Worm (Caenorhabditis elegans) whole organism, young adult: Measurements from ENCODE around the gene Y39A1A.27.
A peak's percentile ranks its signal among the peaks of the same experiment; 100 is the strongest.

Source experiments
- C06A6.2 ChIP-seq: fragments of 200-800 bp; sonication (Bioruptor generic); conservative IDR thresholded peaks from 2 replicates; pipeline ENCODE4 v1.3.6; 2022; ENCODE audit warnings: missing genetic modification characterization, missing compliant biosample characterization
- F37B4.10 ChIP-seq: fragments of 200-800 bp; sonication (Bioruptor generic); IDR thresholded peaks from 2 replicates; pipeline ENCODE4 v1.3.6; 2022; ENCODE audit warnings: missing genetic modification characterization, missing compliant biosample characterization
- F39B2.1 ChIP-seq: fragments of 200-800 bp; sonication (Bioruptor generic); IDR thresholded peaks from 2 replicates; pipeline ENCODE4 v1.3.6; 2022; ENCODE audit warnings: missing genetic modification reagents, missing genetic modification characterization, missing compliant biosample characterization
- F49E8.2 ChIP-seq: sonication (generic microtip); optimal IDR thresholded peaks from 3 replicates; lab custom pipeline; 2017; ENCODE audit warnings: missing genetic modification characterization, mild to moderate bottlenecking, missing compliant biosample characterization, antibody characterized with exemption, moderate library complexity; ENCODE audit not compliant: insufficient read depth
- F57C9.4 ChIP-seq: sonication (generic microtip); optimal IDR thresholded peaks from 2 replicates; lab custom pipeline; 2017; ENCODE audit warnings: mild to moderate bottlenecking, missing genetic modification characterization, missing compliant biosample characterization
- T07F8.4 ChIP-seq: sonication (generic microtip); optimal IDR thresholded peaks from 2 replicates; lab custom pipeline; 2016; ENCODE audit warnings: mild to moderate bottlenecking, missing genetic modification characterization, moderate library complexity, missing compliant biosample characterization
- Y67H2A.10 ChIP-seq: fragments of 200-800 bp; sonication (Bioruptor generic); conservative IDR thresholded peaks from 2 replicates; pipeline ENCODE4 v1.3.6; 2022; ENCODE audit warnings: missing genetic modification reagents, missing genetic modification characterization, missing compliant biosample characterization
- Y95B8A.8 ChIP-seq: fragments of 200-800 bp; sonication (Bioruptor generic); IDR thresholded peaks from 2 replicates; pipeline ENCODE4 v1.3.6; 2022; ENCODE audit warnings: missing genetic modification reagents, missing genetic modification characterization, missing compliant biosample characterization
- ZK185.1 ChIP-seq: sonication (generic microtip); optimal IDR thresholded peaks from 2 replicates; lab custom pipeline; 2016; ENCODE audit warnings: mild to moderate bottlenecking, missing genetic modification characterization, missing compliant biosample characterization; ENCODE audit not compliant: poor library complexity, severe bottlenecking
- ama-1 ChIP-seq, 3 experiments: fragments of 150-350 bp in 1 of 3; sonication (generic microtip) in 2 of 3; optimal IDR thresholded peaks; 2 replicates each; lab custom pipeline; 2014 to 2018; ENCODE audit warnings: missing biosample characterization in 2 of 3, missing genetic modification characterization in 2 of 3, missing genetic modification reagents in 2 of 3
- atf-7 ChIP-seq: sonication (generic microtip); optimal IDR thresholded peaks from 2 replicates; lab custom pipeline; 2017; ENCODE audit warnings: mild to moderate bottlenecking, missing genetic modification characterization, missing compliant biosample characterization
- ceh-58 ChIP-seq: fragments of 200-800 bp; sonication (Bioruptor generic); IDR thresholded peaks from 2 replicates; pipeline ENCODE4 v1.3.6; 2022; ENCODE audit warnings: missing genetic modification characterization, missing compliant biosample characterization
- ceh-79 ChIP-seq: sonication (generic microtip); optimal IDR thresholded peaks from 2 replicates; lab custom pipeline; 2017; ENCODE audit warnings: mild to moderate bottlenecking, missing genetic modification characterization, missing compliant biosample characterization
- ceh-91 ChIP-seq: fragments of 200-800 bp; sonication (Bioruptor generic); IDR thresholded peaks from 2 replicates; pipeline ENCODE4 v1.3.6; 2022; ENCODE audit warnings: missing genetic modification reagents, missing genetic modification characterization, missing compliant biosample characterization
- chd-7 ChIP-seq: sonication (generic microtip); optimal IDR thresholded peaks from 2 replicates; lab custom pipeline; 2016; ENCODE audit warnings: mild to moderate bottlenecking, missing genetic modification characterization, moderate library complexity, missing compliant biosample characterization
- dpl-1 ChIP-seq: fragments of 150-350 bp; optimal IDR thresholded peaks from 2 replicates; lab custom pipeline; 2014; ENCODE audit warnings: missing biosample characterization, missing genetic modification reagents, missing genetic modification characterization
- egl-44 ChIP-seq: fragments of 200-800 bp; sonication (Bioruptor generic); IDR thresholded peaks from 2 replicates; pipeline ENCODE4 v1.3.6; 2022; ENCODE audit warnings: missing genetic modification reagents, missing genetic modification characterization, missing compliant biosample characterization
- egrh-3 ChIP-seq: fragments of 200-800 bp; sonication (Bioruptor generic); IDR thresholded peaks from 2 replicates; pipeline ENCODE4 v1.3.6; 2022; ENCODE audit warnings: missing genetic modification reagents, missing genetic modification characterization, missing compliant biosample characterization
- ekl-4 ChIP-seq: fragments of 200-800 bp; sonication (Bioruptor generic); IDR thresholded peaks from 2 replicates; pipeline ENCODE4 v1.3.6; 2022; ENCODE audit warnings: missing genetic modification reagents, missing genetic modification characterization, missing compliant biosample characterization
- ets-4 ChIP-seq: fragments of 200-800 bp; sonication (Bioruptor generic); optimal IDR thresholded peaks from 2 replicates; lab custom pipeline; 2018; ENCODE audit warnings: mild to moderate bottlenecking, missing genetic modification characterization, missing compliant biosample characterization
- hmg-1.2 ChIP-seq: fragments of 200-800 bp; sonication (Bioruptor generic); IDR thresholded peaks from 2 replicates; pipeline ENCODE4 v1.3.6; 2022; ENCODE audit warnings: missing genetic modification reagents, missing genetic modification characterization, missing compliant biosample characterization
- lin-26 ChIP-seq: fragments of 200-800 bp; sonication (Bioruptor generic); IDR thresholded peaks from 2 replicates; pipeline ENCODE4 v1.3.6; 2022; ENCODE audit warnings: missing genetic modification reagents, missing genetic modification characterization, missing compliant biosample characterization
- lir-1 ChIP-seq: fragments of 200-800 bp; sonication (Bioruptor generic); conservative IDR thresholded peaks from 2 replicates; pipeline ENCODE4 v1.3.6; 2022; ENCODE audit warnings: missing genetic modification reagents, missing genetic modification characterization, missing compliant biosample characterization
- madf-10 ChIP-seq: sonication (generic microtip); optimal IDR thresholded peaks from 2 replicates; lab custom pipeline; 2016; ENCODE audit warnings: mild to moderate bottlenecking, missing genetic modification characterization, missing compliant biosample characterization
- madf-6 ChIP-seq: fragments of 200-800 bp; sonication (Bioruptor generic); IDR thresholded peaks from 2 replicates; pipeline ENCODE4 v1.3.6; 2022; ENCODE audit warnings: missing genetic modification reagents, missing genetic modification characterization, missing compliant biosample characterization
- mcd-1 ChIP-seq: fragments of 200-800 bp; sonication (Bioruptor generic); IDR thresholded peaks from 2 replicates; pipeline ENCODE4 v1.3.6; 2022; ENCODE audit warnings: missing genetic modification reagents, missing genetic modification characterization, missing compliant biosample characterization
- mxl-1 ChIP-seq: sonication (generic microtip); optimal IDR thresholded peaks from 2 replicates; lab custom pipeline; 2016; ENCODE audit warnings: missing genetic modification characterization, missing compliant biosample characterization
- nfya-1 ChIP-seq: sonication (generic microtip); optimal IDR thresholded peaks from 2 replicates; lab custom pipeline; 2017; ENCODE audit warnings: antibody characterized with exemption, missing compliant biosample characterization, missing genetic modification characterization, borderline replicate concordance; ENCODE audit not compliant: insufficient read depth
- nhr-179 ChIP-seq: sonication (generic microtip); optimal IDR thresholded peaks from 2 replicates; lab custom pipeline; 2016; ENCODE audit warnings: mild to moderate bottlenecking, missing genetic modification characterization, missing compliant biosample characterization
- nhr-80 ChIP-seq: sonication (generic microtip); optimal IDR thresholded peaks from 2 replicates; lab custom pipeline; 2016; ENCODE audit warnings: missing genetic modification characterization, missing compliant biosample characterization
- nhr-90 ChIP-seq: sonication (generic microtip); optimal IDR thresholded peaks from 2 replicates; lab custom pipeline; 2016; ENCODE audit warnings: missing genotype, mild to moderate bottlenecking, missing genetic modification characterization, missing compliant biosample characterization
- rcor-1 ChIP-seq: fragments of 200-800 bp; sonication (Bioruptor generic); IDR thresholded peaks from 2 replicates; pipeline ENCODE4 v1.3.6; 2022; ENCODE audit warnings: missing genetic modification reagents, missing genetic modification characterization, missing compliant biosample characterization
- repo-1 ChIP-seq: sonication (generic microtip); optimal IDR thresholded peaks from 2 replicates; lab custom pipeline; 2017; ENCODE audit warnings: mild to moderate bottlenecking, missing genetic modification characterization, missing compliant biosample characterization
- rpc-1 ChIP-seq, 2 experiments: fragments of 150-350 bp in 1 of 2; sonication (generic microtip) in 1 of 2; optimal IDR thresholded peaks; 2 replicates each; lab custom pipeline; 2014 to 2018; ENCODE audit warnings: missing biosample characterization in 1 of 2, missing genetic modification characterization in 1 of 2, missing genetic modification reagents in 1 of 2, missing genotype in 1 of 2
- sea-2 ChIP-seq: fragments of 200-800 bp; sonication (Bioruptor generic); IDR thresholded peaks from 2 replicates; pipeline ENCODE4 v1.3.6; 2022; ENCODE audit warnings: missing genetic modification characterization, missing compliant biosample characterization
- snpc-1.1 ChIP-seq: sonication (generic microtip); optimal IDR thresholded peaks from 2 replicates; lab custom pipeline; 2017; ENCODE audit warnings: missing genetic modification characterization, mild to moderate bottlenecking, missing compliant biosample characterization, antibody characterized with exemption, moderate library complexity, missing genotype, missing genetic modification reagents; ENCODE audit not compliant: insufficient read depth
- snpc-4 ChIP-seq, 5 experiments: fragments of 150-350 bp in 1 of 5; sonication (generic microtip) in 4 of 5; optimal IDR thresholded peaks; 2 replicates each; lab custom pipeline; 2014 to 2018; ENCODE audit warnings: missing genetic modification characterization in 5 of 5, missing biosample characterization in 3 of 5, antibody characterized with exemption in 2 of 5, mild to moderate bottlenecking in 2 of 5, missing compliant biosample characterization in 2 of 5, missing genotype in 2 of 5, moderate library complexity in 2 of 5, missing genetic modification reagents in 1 of 5
- unc-130 ChIP-seq: sonication (generic microtip); optimal IDR thresholded peaks from 2 replicates; lab custom pipeline; 2016; ENCODE audit warnings: missing genetic modification reagents, missing genetic modification characterization, missing compliant biosample characterization
- xnd-1 ChIP-seq: sonication (generic microtip); optimal IDR thresholded peaks from 2 replicates; lab custom pipeline; 2016; ENCODE audit warnings: missing genotype, missing genetic modification reagents, missing genetic modification characterization, missing compliant biosample characterization
- ztf-28 ChIP-seq: fragments of 200-800 bp; sonication (Bioruptor generic); IDR thresholded peaks from 2 replicates; pipeline ENCODE4 v1.3.6; 2022; ENCODE audit warnings: missing genetic modification reagents, missing genetic modification characterization, missing compliant biosample characterization
- ztf-3 ChIP-seq: fragments of 200-800 bp; sonication (Bioruptor generic); optimal IDR thresholded peaks from 2 replicates; lab custom pipeline; 2018; ENCODE audit warnings: mild to moderate bottlenecking, missing genetic modification characterization, missing compliant biosample characterization

Gene Y39A1A.27

DNA sequence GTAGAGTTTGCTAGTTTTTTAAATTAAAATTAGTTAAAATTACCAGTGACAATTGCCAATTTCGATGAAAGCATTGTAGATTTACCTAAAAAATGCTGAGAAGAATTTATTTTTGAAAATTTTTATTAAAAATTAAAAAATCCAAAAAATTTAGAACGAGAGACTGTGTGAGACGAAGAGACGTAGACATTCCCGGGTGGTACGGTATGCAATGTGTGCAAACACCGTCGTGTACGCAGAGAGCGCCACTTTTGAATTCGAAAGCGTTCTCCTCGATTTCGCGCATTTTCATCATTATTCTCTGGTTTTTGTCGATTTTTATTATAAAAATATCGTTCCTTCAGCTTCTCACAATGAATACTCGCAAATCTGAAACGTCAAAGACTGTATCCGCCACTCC is 4.0 kb downstream of the Y39A1A.27 start, which contains the start of the genes dhs-11 and orc-1 (continued):
- peak; percentile 3 for TF ChIP-seq snpc-1.1 (tag; lab: Kevin White, UChicago)
- no peak for TF ChIP-seq F57C9.4 (tag; lab: Kevin White, UChicago)
- TF ChIP-seq madf-6 (GFP tag; lab: Robert Waterston, UW) = peak; percentile 84
- peak; percentile 24 for TF ChIP-seq unc-130 (GFP tag; lab: Kevin White, UChicago)

- TF ChIP-seq F49E8.2 (tag; lab: Kevin White, UChicago) = peak; percentile 11
- peak; percentile 75 for TF ChIP-seq mcd-1 (GFP tag; lab: Robert Waterston, UW)
- no peak for TF ChIP-seq egl-44
- 0 out of 2 replicates have a peak, but pooled peaks have one; percentile 33 for TF ChIP-seq Y95B8A.8
Measured at ce11 chrIII:10646094-10646493, 7.3 kb downstream of the Y39A1A.27 start, which contains the start of gene orc-4. TSS of gene orc-4 (plus strand) at chrIII:10646170.

DNA sequence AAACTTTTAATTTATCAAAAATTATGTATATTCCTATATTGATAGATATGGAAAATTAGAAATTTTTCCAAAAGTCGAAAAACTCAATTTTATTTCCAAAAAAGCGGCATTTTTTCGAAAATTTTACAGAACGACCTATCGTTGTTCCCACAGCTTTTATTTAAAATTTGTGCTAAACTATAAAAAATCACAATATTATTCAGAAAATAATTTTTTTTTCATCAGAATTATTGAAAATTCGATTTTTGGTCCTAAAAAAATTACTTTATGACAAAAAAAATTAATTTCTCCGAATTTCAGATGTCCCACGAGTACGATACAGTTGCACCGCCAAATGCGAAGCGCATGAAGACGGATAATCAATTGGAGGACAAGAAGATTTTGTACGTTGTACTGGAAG is 10.4 kb downstream of the Y39A1A.27 start, which contains the start of gene emg-1:
Gene emg-1 (plus strand): TSS at position 301 of the 400 bp plus-strand sequence.
- TF ChIP-seq snpc-1.1 (tag; lab: Kevin White, UChicago) (no peak), F57C9.4 (tag; lab: Kevin White, UChicago) (no peak), mxl-1 (tag; lab: Kevin White, UChicago) (no peak), ceh-91 (no peak), snpc-4 (GFP tag; optimal IDR thresholded peaks at IDR 0.05; lab: Kevin White, UChicago) (no peak), snpc-4 (tag; optimal IDR thresholded peaks at IDR 0.05; lab: Kevin White, UChicago) (no peak), nhr-90 (tag; lab: Kevin White, UChicago) (no peak), lin-26 (GFP tag; lab: Robert Waterston, UW) (no peak), rpc-1 (optimal IDR thresholded peaks at IDR 0.05; lab: Kevin White, UChicago) (no peak), rpc-1 (tag; optimal IDR thresholded peaks at IDR 0.05; lab: Kevin White, UChicago) (no peak), ztf-3 (GFP tag; lab: Kevin White, UChicago) (no peak), C06A6.2 (GFP tag; lab: Robert Waterston, UW) (no peak), ztf-28 (GFP tag; lab: Robert Waterston, UW) (no peak)
- TF ChIP-seq, all 124 proteins: peak for 0

DNA sequence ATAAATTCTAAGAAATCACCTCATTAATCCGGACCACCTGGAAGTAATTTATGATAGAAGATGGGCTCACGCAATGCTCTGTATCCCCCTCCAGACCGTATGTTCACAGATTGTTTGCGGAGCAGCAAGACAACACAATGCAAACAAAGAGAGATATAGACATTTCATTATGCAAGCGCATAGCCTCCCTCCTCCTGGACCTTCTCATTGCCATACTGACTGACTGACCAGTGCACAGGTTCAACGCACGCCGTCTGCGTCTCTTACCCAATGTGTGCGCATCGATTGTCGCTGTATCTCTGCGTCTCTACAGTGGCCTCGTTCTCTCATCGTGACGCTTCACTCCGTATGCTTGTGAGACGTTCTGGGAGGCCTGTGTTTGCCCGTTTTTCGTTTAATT is 12.9 kb downstream of the Y39A1A.27 start:
- no peak for TF ChIP-seq nhr-80 (tag; lab: Kevin White, UChicago)
- TF ChIP-seq nhr-179 (tag; lab: Kevin White, UChicago) = no peak
- 0 out of 2 replicates have a peak, but pooled peaks have one; percentile 23 for TF ChIP-seq egl-44
- no peak for TF ChIP-seq F37B4.10
- TF ChIP-seq lir-1 (GFP tag; lab: Robert Waterston, UW) = no peak
- TF ChIP-seq ceh-58 (GFP tag; lab: Robert Waterston, UW) = no peak
- TF ChIP-seq dpl-1 (GFP tag; lab: Kevin White, UChicago) = no peak
- no peak for TF ChIP-seq T07F8.4 (tag; lab: Kevin White, UChicago)
- TF ChIP-seq ceh-79 (tag; lab: Kevin White, UChicago) = peak; percentile 12
- TF ChIP-seq madf-10 = no peak
- TF ChIP-seq repo-1 (tag; lab: Kevin White, UChicago) = no peak
- no peak for TF ChIP-seq rcor-1 (GFP tag; lab: Robert Waterston, UW)
- TF ChIP-seq nfya-1 (tag; lab: Kevin White, UChicago) = no peak
- no peak for TF ChIP-seq ets-4 (GFP tag; lab: Kevin White, UChicago)
- no peak for TF ChIP-seq egrh-3 (GFP tag; lab: Robert Waterston, UW)
- no peak for TF ChIP-seq F57C9.4 (tag; lab: Kevin White, UChicago)
- TF ChIP-seq nhr-90 (tag; lab: Kevin White, UChicago) = no peak
- peak; percentile 45; the same call in 1 of the 2 replicates for TF ChIP-seq mcd-1 (GFP tag; lab: Robert Waterston, UW)
- TF ChIP-seq xnd-1 (tag; lab: Kevin White, UChicago) = no peak
- no peak for TF ChIP-seq ZK185.1 (tag; lab: Kevin White, UChicago)
- no peak for TF ChIP-seq Y67H2A.10 (GFP tag; lab: Robert Waterston, UW)
- peak; percentile 99 for TF ChIP-seq hmg-1.2
- TF ChIP-seq atf-7 (tag; lab: Kevin White, UChicago) = no peak
- no peak for TF ChIP-seq ama-1 (optimal IDR thresholded peaks at IDR 0.05; lab: Kevin White, UChicago)
- no peak for TF ChIP-seq ama-1 (GFP tag; optimal IDR thresholded peaks at IDR 0.05; lab: Kevin White, UChicago)
- no peak for TF ChIP-seq chd-7 (tag; lab: Kevin White, UChicago)
- no peak; the same call in 1 of the 2 replicates for TF ChIP-seq ekl-4 (GFP tag; lab: Robert Waterston, UW)
- TF ChIP-seq sea-2 (GFP tag; lab: Robert Waterston, UW) = no peak
- TF ChIP-seq F39B2.1 (GFP tag; lab: Robert Waterston, UW) = no peak
